Worm (Caenorhabditis elegans) whole organism, L2 larva: ENCODE results near the gene F17C8.9.

ENCODE experiments used
- R02D3.7 ChIP-seq: fragments of 150-350 bp; optimal IDR thresholded peaks from 2 replicates; lab custom pipeline; 2014; ENCODE audit warnings: missing biosample characterization, missing genetic modification characterization
- ZK546.5 ChIP-seq: sonication (generic microtip); optimal IDR thresholded peaks from 2 replicates; lab custom pipeline; 2017; ENCODE audit warnings: missing biosample characterization, missing genetic modification characterization
- alr-1 ChIP-seq: fragments of 150-350 bp; optimal IDR thresholded peaks from 2 replicates; lab custom pipeline; 2014; ENCODE audit warnings: missing biosample characterization, missing genetic modification characterization
- aly-2 ChIP-seq: fragments of 150-350 bp; optimal IDR thresholded peaks from 2 replicates; lab custom pipeline; 2014; ENCODE audit warnings: missing biosample characterization, missing genetic modification characterization
- ama-1 ChIP-seq: fragments of 150-350 bp; optimal IDR thresholded peaks from 2 replicates; lab custom pipeline; 2018; ENCODE audit warnings: inconsistent platforms
- ceh-16 ChIP-seq: fragments of 150-350 bp; optimal IDR thresholded peaks from 2 replicates; lab custom pipeline; 2014; ENCODE audit warnings: missing biosample characterization, missing genetic modification characterization
- ceh-82 ChIP-seq: fragments of 150-350 bp; optimal IDR thresholded peaks from 2 replicates; lab custom pipeline; 2014; ENCODE audit warnings: missing biosample characterization, missing genetic modification characterization
- crh-2 ChIP-seq: sonication (generic microtip); optimal IDR thresholded peaks from 2 replicates; lab custom pipeline; 2017; ENCODE audit warnings: missing biosample characterization, missing genetic modification characterization
- dmd-4 ChIP-seq: sonication (generic microtip); optimal IDR thresholded peaks from 2 replicates; lab custom pipeline; 2017; ENCODE audit warnings: missing biosample characterization, missing genetic modification characterization
- elt-1 ChIP-seq: fragments of 150-350 bp; optimal IDR thresholded peaks from 2 replicates; lab custom pipeline; 2014; ENCODE audit warnings: missing biosample characterization, missing genetic modification characterization
- fos-1 ChIP-seq: fragments of 150-350 bp; optimal IDR thresholded peaks from 2 replicates; lab custom pipeline; 2014; ENCODE audit warnings: missing biosample characterization, missing genetic modification characterization
- gmeb-1 ChIP-seq: fragments of 150-350 bp; optimal IDR thresholded peaks from 2 replicates; lab custom pipeline; 2014; ENCODE audit warnings: missing biosample characterization, missing genetic modification characterization
- lin-11 ChIP-seq: fragments of 150-350 bp; sonication (generic microtip); optimal IDR thresholded peaks from 2 replicates; lab custom pipeline; 2014; ENCODE audit warnings: missing biosample characterization, missing genetic modification characterization, inconsistent platforms, mixed read lengths
- lin-13 ChIP-seq: fragments of 150-350 bp; optimal IDR thresholded peaks from 2 replicates; lab custom pipeline; 2014; ENCODE audit warnings: missing biosample characterization, missing genetic modification reagents, missing genetic modification characterization
- lin-39 ChIP-seq: fragments of 150-350 bp; optimal IDR thresholded peaks from 2 replicates; lab custom pipeline; 2014; ENCODE audit warnings: missing biosample characterization, missing genetic modification reagents, missing genetic modification characterization
- mab-5 ChIP-seq: fragments of 150-350 bp; optimal IDR thresholded peaks from 2 replicates; lab custom pipeline; 2014; ENCODE audit warnings: missing biosample characterization, missing genetic modification characterization
- mbf-1 ChIP-seq: sonication (generic microtip); optimal IDR thresholded peaks from 2 replicates; lab custom pipeline; 2017; ENCODE audit warnings: missing biosample characterization, missing genetic modification characterization
- mdl-1 ChIP-seq, 2 experiments: fragments of 150-350 bp in 1 of 2; sonication (generic microtip) in 1 of 2; optimal IDR thresholded peaks; 2 replicates each; lab custom pipeline; 2017; ENCODE audit warnings: missing biosample characterization in 2 of 2, missing genetic modification characterization in 2 of 2
- nhr-10 ChIP-seq: sonication (generic microtip); optimal IDR thresholded peaks from 2 replicates; lab custom pipeline; 2017; ENCODE audit warnings: missing biosample characterization, missing genetic modification characterization
- nhr-12 ChIP-seq: fragments of 150-350 bp; optimal IDR thresholded peaks from 2 replicates; lab custom pipeline; 2014; ENCODE audit warnings: missing biosample characterization, missing genetic modification characterization
- nhr-129 ChIP-seq: fragments of 150-350 bp; optimal IDR thresholded peaks from 2 replicates; lab custom pipeline; 2014; ENCODE audit warnings: missing biosample characterization, missing genetic modification characterization
- nhr-23 ChIP-seq: fragments of 150-350 bp; optimal IDR thresholded peaks from 2 replicates; lab custom pipeline; 2014; ENCODE audit warnings: missing biosample characterization, missing genetic modification reagents, missing genetic modification characterization
- nhr-237 ChIP-seq: fragments of 150-350 bp; optimal IDR thresholded peaks from 2 replicates; lab custom pipeline; 2014; ENCODE audit warnings: missing biosample characterization, missing genetic modification characterization
- nhr-6 ChIP-seq: fragments of 150-350 bp; optimal IDR thresholded peaks from 2 replicates; lab custom pipeline; 2014; ENCODE audit warnings: missing biosample characterization, missing genetic modification characterization
- nhr-77 ChIP-seq: fragments of 150-350 bp; optimal IDR thresholded peaks from 2 replicates; lab custom pipeline; 2014; ENCODE audit warnings: missing biosample characterization, missing genetic modification characterization
- peb-1 ChIP-seq: fragments of 150-350 bp; optimal IDR thresholded peaks from 2 replicates; lab custom pipeline; 2014; ENCODE audit warnings: missing biosample characterization, missing genetic modification characterization
- skn-1 ChIP-seq: sonication (generic microtip); optimal IDR thresholded peaks from 2 replicates; lab custom pipeline; 2017; ENCODE audit warnings: missing biosample characterization, missing genetic modification characterization
- sma-3 ChIP-seq: sonication (generic microtip); optimal IDR thresholded peaks from 2 replicates; lab custom pipeline; 2016; ENCODE audit warnings: missing genetic modification reagents, missing genetic modification characterization, missing compliant biosample characterization
- sma-9 ChIP-seq, 2 experiments: fragments of 150-350 bp in 1 of 2; sonication (generic microtip) in 1 of 2; optimal IDR thresholded peaks; 2 replicates each; lab custom pipeline; 2014 to 2016; ENCODE audit warnings: missing genetic modification characterization in 2 of 2, mild to moderate bottlenecking in 1 of 2, missing biosample characterization in 1 of 2, missing compliant biosample characterization in 1 of 2, missing genetic modification reagents in 1 of 2, moderate library complexity in 1 of 2
- snpc-4 ChIP-seq: fragments of 150-350 bp; optimal IDR thresholded peaks from 2 replicates; lab custom pipeline; 2014; ENCODE audit warnings: missing biosample characterization, missing genetic modification characterization
- unc-39 ChIP-seq: fragments of 150-350 bp; optimal IDR thresholded peaks from 2 replicates; lab custom pipeline; 2014; ENCODE audit warnings: missing biosample characterization, missing genetic modification characterization
- unc-55 ChIP-seq: fragments of 150-350 bp; sonication (generic microtip); optimal IDR thresholded peaks from 3 replicates; lab custom pipeline; 2014; ENCODE audit warnings: missing biosample characterization, missing genetic modification reagents, missing genetic modification characterization
- unc-62 ChIP-seq: fragments of 150-350 bp; optimal IDR thresholded peaks from 2 replicates; lab custom pipeline; 2014; ENCODE audit warnings: missing biosample characterization, missing genetic modification reagents, missing genetic modification characterization
- ztf-1 ChIP-seq: fragments of 200-800 bp; sonication (Bioruptor generic); conservative IDR thresholded peaks from 2 replicates; pipeline ENCODE4 v1.3.6; 2022; ENCODE audit warnings: missing genetic modification characterization, missing compliant biosample characterization
- ztf-11 ChIP-seq: sonication (generic microtip); optimal IDR thresholded peaks from 2 replicates; lab custom pipeline; 2017; ENCODE audit warnings: missing biosample characterization, missing genetic modification characterization
- ztf-4 ChIP-seq: fragments of 150-350 bp; optimal IDR thresholded peaks from 2 replicates; lab custom pipeline; 2014; ENCODE audit warnings: missing biosample characterization, missing genetic modification characterization

F17C8.9 gene

ce11 chrIII:4693695-4694094, 40.5 kb upstream of the F17C8.9 start, which contains the start of gene T04A8.8:
Gene T04A8.8 (plus strand): TSS chrIII:4693995.
- no peak for TF ChIP-seq ceh-82 (tag; lab: Kevin White, UChicago)
- TF ChIP-seq nhr-6 (tag; lab: Kevin White, UChicago), result no peak
- TF ChIP-seq nhr-10 (tag; lab: Kevin White, UChicago), result no peak
- TF ChIP-seq mbf-1, result no peak
- TF ChIP-seq R02D3.7 (tag; lab: Kevin White, UChicago), result no peak
- TF ChIP-seq elt-1 (tag; lab: Kevin White, UChicago), result no peak
- no peak for TF ChIP-seq unc-39 (tag; lab: Kevin White, UChicago)
- TF ChIP-seq ZK546.5 (tag; lab: Kevin White, UChicago), result no peak
- TF ChIP-seq ama-1, result no peak
- TF ChIP-seq alr-1, result no peak
- TF ChIP-seq lin-13 (GFP tag; lab: Kevin White, UChicago), result no peak
- TF ChIP-seq lin-39, result no peak
- no peak for TF ChIP-seq skn-1 (tag; lab: Kevin White, UChicago)
- no peak for TF ChIP-seq crh-2 (tag; lab: Kevin White, UChicago)
- TF ChIP-seq unc-62, result no peak
- no peak for TF ChIP-seq ztf-4

- TF ChIP-seq sma-9 (GFP tag; optimal IDR thresholded peaks at IDR 0.05; lab: Kevin White, UChicago) (no peak), sma-9 (tag; optimal IDR thresholded peaks at IDR 0.05; lab: Kevin White, UChicago) (no peak), R02D3.7 (tag; lab: Kevin White, UChicago) (no peak), nhr-237 (tag; lab: Kevin White, UChicago) (no peak), aly-2 (tag; lab: Kevin White, UChicago) (no peak), snpc-4 (no peak), mab-5 (tag; lab: Kevin White, UChicago) (no peak), lin-11 (tag; lab: Kevin White, UChicago) (no peak), alr-1 (no peak), lin-13 (GFP tag; lab: Kevin White, UChicago) (no peak), gmeb-1 (tag; lab: Kevin White, UChicago) (no peak), ztf-11 (tag; lab: Kevin White, UChicago) (no peak), sma-3 (no peak), unc-62 (no peak), ztf-4 (no peak), ztf-1 (GFP tag; lab: Robert Waterston, UW) (no peak), ceh-16 (tag; lab: Kevin White, UChicago) (no peak), elt-1 (tag; lab: Kevin White, UChicago) (no peak), peb-1 (tag; lab: Kevin White, UChicago) (no peak), unc-55 (no peak)
Measured at ce11 chrIII:4695057-4695456, 39.1 kb upstream of the F17C8.9 start, which contains the start of gene T04A8.7. Gene T04A8.7 (plus strand): TSS chrIII:4695357.

DNA sequence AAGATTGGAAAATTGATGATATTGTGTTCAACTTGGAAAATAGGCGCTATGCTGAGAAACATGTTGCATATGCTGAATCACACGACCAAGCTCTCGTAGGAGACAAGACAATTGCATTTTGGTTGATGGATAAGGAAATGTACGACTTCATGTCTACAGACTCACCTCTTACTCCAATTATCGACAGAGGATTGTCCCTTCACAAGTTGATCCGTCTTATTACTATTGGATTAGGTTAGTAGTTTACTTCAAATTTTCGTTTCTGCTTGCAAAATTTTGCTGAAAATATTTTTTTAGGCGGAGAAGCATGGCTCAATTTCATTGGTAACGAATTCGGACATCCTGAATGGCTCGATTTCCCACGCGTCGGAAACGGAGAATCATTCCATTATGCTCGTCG, 37.3 kb upstream of the F17C8.9 start:
- TF ChIP-seq unc-39 (tag; lab: Kevin White, UChicago), result no peak
- no peak for TF ChIP-seq nhr-237 (tag; lab: Kevin White, UChicago)
- TF ChIP-seq nhr-23 (tag; lab: Kevin White, UChicago), result no peak
- no peak for TF ChIP-seq mdl-1 (tag; optimal IDR thresholded peaks at IDR 0.05; lab: Kevin White, UChicago)
- TF ChIP-seq nhr-129 (tag; lab: Kevin White, UChicago), result no peak
- no peak for TF ChIP-seq ztf-11 (tag; lab: Kevin White, UChicago)
- TF ChIP-seq lin-11 (tag; lab: Kevin White, UChicago), result no peak
- TF ChIP-seq ztf-4, result no peak
- TF ChIP-seq nhr-12 (tag; lab: Kevin White, UChicago), result no peak
- no peak for TF ChIP-seq nhr-77 (tag; lab: Kevin White, UChicago)

DNA sequence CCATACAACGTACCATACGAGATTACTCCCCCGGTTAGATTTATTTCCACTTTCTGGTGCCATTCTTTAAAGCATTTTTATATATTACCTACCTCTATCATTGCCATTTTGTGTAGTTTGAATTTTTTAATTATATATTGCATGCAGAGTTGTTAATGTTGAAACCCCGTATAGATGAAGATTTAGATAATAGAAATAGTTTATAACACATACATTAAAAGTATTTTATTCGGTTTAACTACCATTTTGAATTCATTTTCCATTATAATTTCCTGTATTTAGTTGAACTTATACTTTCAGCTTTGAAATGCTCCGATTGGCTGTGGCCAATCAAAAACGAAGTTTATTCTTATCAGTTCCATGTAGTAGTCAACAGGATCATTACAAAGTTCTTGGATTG, 36.3 kb upstream of the F17C8.9 start, which contains the start of gene dnj-18:
TSS of gene dnj-18 (plus strand) at position 301 of the 400 bp plus-strand sequence.
- TF ChIP-seq fos-1 (tag; lab: Kevin White, UChicago) (no peak), nhr-12 (tag; lab: Kevin White, UChicago) (no peak), lin-39 (no peak), ceh-16 (tag; lab: Kevin White, UChicago) (no peak), dmd-4 (tag; lab: Kevin White, UChicago) (no peak), mbf-1 (no peak), ztf-1 (GFP tag; lab: Robert Waterston, UW) (no peak), gmeb-1 (tag; lab: Kevin White, UChicago) (no peak)
